Worm (Caenorhabditis elegans) whole organism, L4 larva: ENCODE results near the gene F34H10.3.

Experiments used
- D1046.2 ChIP-seq: fragments of 200-800 bp; sonication (Bioruptor generic); IDR thresholded peaks from 2 replicates; pipeline ENCODE4 v1.3.6; 2022; ENCODE audit warnings: missing genetic modification characterization, missing compliant biosample characterization
- F10B5.3 ChIP-seq: sonication (generic microtip); optimal IDR thresholded peaks from 2 replicates; lab custom pipeline; 2016; ENCODE audit warnings: mild to moderate bottlenecking, missing genetic modification characterization, missing compliant biosample characterization
- F26F4.8 ChIP-seq: fragments of 200-800 bp; sonication (Bioruptor generic); conservative IDR thresholded peaks from 2 replicates; pipeline ENCODE4 v1.3.6; 2022; ENCODE audit warnings: missing genetic modification characterization, missing compliant biosample characterization
- F37D6.2 ChIP-seq: sonication (generic microtip); optimal IDR thresholded peaks from 2 replicates; lab custom pipeline; 2016; ENCODE audit warnings: mild to moderate bottlenecking, missing genetic modification characterization, missing compliant biosample characterization
- F49E8.2 ChIP-seq: sonication (generic microtip); optimal IDR thresholded peaks from 2 replicates; lab custom pipeline; 2016; ENCODE audit warnings: missing compliant biosample characterization, mild to moderate bottlenecking, missing genetic modification characterization, borderline replicate concordance
- R02D3.7 ChIP-seq: fragments of 150-350 bp; sonication (generic microtip); optimal IDR thresholded peaks from 3 replicates; lab custom pipeline; 2014; ENCODE audit warnings: missing biosample characterization, missing genetic modification characterization
- Y5F2A.4 ChIP-seq: fragments of 200-800 bp; sonication (Bioruptor generic); optimal IDR thresholded peaks from 2 replicates; lab custom pipeline; 2018; ENCODE audit warnings: mild to moderate bottlenecking, missing genetic modification characterization, missing compliant biosample characterization
- Y75B8A.6 ChIP-seq: fragments of 200-800 bp; sonication (Bioruptor generic); IDR thresholded peaks from 2 replicates; pipeline ENCODE4 v1.3.6; 2022; ENCODE audit warnings: missing genetic modification reagents, missing genetic modification characterization, missing compliant biosample characterization
- ZK337.2 ChIP-seq: fragments of 200-800 bp; sonication (Bioruptor generic); IDR thresholded peaks from 2 replicates; pipeline ENCODE4 v1.3.6; 2022; ENCODE audit warnings: missing genetic modification reagents, missing genetic modification characterization, missing compliant biosample characterization
- aha-1 ChIP-seq: fragments of 150-350 bp; peaks from one replicate; lab custom pipeline; 2014; ENCODE audit warnings: missing biosample characterization, missing genetic modification characterization
- aly-2 ChIP-seq: sonication (generic microtip); optimal IDR thresholded peaks from 2 replicates; lab custom pipeline; 2018; ENCODE audit warnings: missing biosample characterization, missing genetic modification characterization
- arid-1 ChIP-seq: fragments of 200-800 bp; sonication (Bioruptor generic); conservative IDR thresholded peaks from 2 replicates; pipeline ENCODE4 v1.3.6; 2022; ENCODE audit warnings: missing genetic modification reagents, missing genetic modification characterization, missing compliant biosample characterization
- ceh-28 ChIP-seq: fragments of 150-350 bp; optimal IDR thresholded peaks from 2 replicates; lab custom pipeline; 2014; ENCODE audit warnings: missing biosample characterization, missing genetic modification reagents, missing genetic modification characterization
- ceh-62 ChIP-seq: sonication (generic microtip); optimal IDR thresholded peaks from 2 replicates; lab custom pipeline; 2017; ENCODE audit warnings: missing biosample characterization, missing genetic modification characterization
- ceh-82 ChIP-seq: sonication (generic microtip); optimal IDR thresholded peaks from 2 replicates; lab custom pipeline; 2017; ENCODE audit warnings: missing biosample characterization, missing genetic modification characterization
- daf-12 ChIP-seq: fragments of 150-350 bp; optimal IDR thresholded peaks from 2 replicates; lab custom pipeline; 2014; ENCODE audit warnings: missing biosample characterization, missing genetic modification reagents, missing genetic modification characterization
- daf-16 ChIP-seq, 3 experiments: sonication (generic microtip); optimal IDR thresholded peaks; 2 replicates each; lab custom pipeline; 2016 to 2017; ENCODE audit warnings: missing genetic modification characterization in 3 of 3, missing genetic modification reagents in 3 of 3, mild to moderate bottlenecking in 2 of 3, missing compliant biosample characterization in 2 of 3, missing biosample characterization in 1 of 3, moderate library complexity in 1 of 3
- daf-19 ChIP-seq: fragments of 200-800 bp; sonication (Bioruptor generic); conservative IDR thresholded peaks from 2 replicates; pipeline ENCODE4 v1.3.6; 2022; ENCODE audit warnings: missing genetic modification characterization, missing compliant biosample characterization
- duxl-1 ChIP-seq: sonication (generic microtip); optimal IDR thresholded peaks from 2 replicates; lab custom pipeline; 2016; ENCODE audit warnings: mild to moderate bottlenecking, missing genetic modification characterization, moderate library complexity, missing compliant biosample characterization; ENCODE audit not compliant: poor library complexity
- egl-43 ChIP-seq: fragments of 200-800 bp; sonication (Bioruptor generic); IDR thresholded peaks from 2 replicates; pipeline ENCODE4 v1.3.6; 2022; ENCODE audit warnings: missing genetic modification reagents, missing genetic modification characterization, missing compliant biosample characterization
- fkh-10 ChIP-seq: fragments of 150-350 bp; optimal IDR thresholded peaks from 2 replicates; lab custom pipeline; 2014; ENCODE audit warnings: missing biosample characterization, missing genetic modification reagents, missing genetic modification characterization
- hif-1 ChIP-seq, 2 experiments: sonication (generic microtip); optimal IDR thresholded peaks; 2 replicates each; lab custom pipeline; 2016 to 2017; ENCODE audit warnings: missing compliant biosample characterization in 2 of 2, missing genetic modification characterization in 2 of 2, missing genetic modification reagents in 2 of 2, missing genotype in 2 of 2, mild to moderate bottlenecking in 1 of 2
- lim-7 ChIP-seq: fragments of 200-800 bp; sonication (Bioruptor generic); IDR thresholded peaks from 2 replicates; pipeline ENCODE4 v1.3.6; 2022; ENCODE audit warnings: missing genetic modification characterization, missing compliant biosample characterization
- lin-13 ChIP-seq: fragments of 150-350 bp; optimal IDR thresholded peaks from 2 replicates; lab custom pipeline; 2014; ENCODE audit warnings: missing biosample characterization, missing genetic modification reagents, missing genetic modification characterization
- lin-39 ChIP-seq: fragments of 150-350 bp; optimal IDR thresholded peaks from 2 replicates; lab custom pipeline; 2014; ENCODE audit warnings: missing biosample characterization, missing genetic modification reagents, missing genetic modification characterization
- madf-9 ChIP-seq: fragments of 200-800 bp; sonication (Bioruptor generic); conservative IDR thresholded peaks from 2 replicates; pipeline ENCODE4 v1.3.6; 2022; ENCODE audit warnings: missing genetic modification reagents, missing genetic modification characterization, missing compliant biosample characterization
- mxl-2 ChIP-seq: fragments of 200-800 bp; sonication (Bioruptor generic); conservative IDR thresholded peaks from 2 replicates; pipeline ENCODE4 v1.3.6; 2022; ENCODE audit warnings: missing genetic modification reagents, missing genetic modification characterization, missing compliant biosample characterization
- mxl-3 ChIP-seq: fragments of 200-800 bp; sonication (Bioruptor generic); optimal IDR thresholded peaks from 2 replicates; lab custom pipeline; 2018; ENCODE audit warnings: mild to moderate bottlenecking, missing genetic modification characterization, missing compliant biosample characterization
- nhr-11 ChIP-seq: fragments of 150-350 bp; optimal IDR thresholded peaks from 2 replicates; lab custom pipeline; 2014; ENCODE audit warnings: missing biosample characterization, missing genetic modification characterization
- nhr-28 ChIP-seq: fragments of 150-350 bp; optimal IDR thresholded peaks from 2 replicates; lab custom pipeline; 2014; ENCODE audit warnings: missing biosample characterization, missing genetic modification characterization
- nhr-6 ChIP-seq: fragments of 150-350 bp; optimal IDR thresholded peaks from 2 replicates; lab custom pipeline; 2014; ENCODE audit warnings: missing biosample characterization, missing genetic modification characterization
- nhr-77 ChIP-seq: fragments of 150-350 bp; optimal IDR thresholded peaks from 2 replicates; lab custom pipeline; 2014; ENCODE audit warnings: missing biosample characterization, missing genetic modification characterization
- snpc-1.2 ChIP-seq: fragments of 200-800 bp; sonication (Bioruptor generic); IDR thresholded peaks from 2 replicates; pipeline ENCODE4 v1.3.6; 2022; ENCODE audit warnings: missing genetic modification reagents, missing genetic modification characterization, missing compliant biosample characterization
- spr-3 ChIP-seq: fragments of 200-800 bp; sonication (Bioruptor generic); optimal IDR thresholded peaks from 2 replicates; lab custom pipeline; 2018; ENCODE audit warnings: mild to moderate bottlenecking, missing genetic modification characterization, missing compliant biosample characterization
- tra-1 ChIP-seq: fragments of 200-800 bp; sonication (Bioruptor generic); IDR thresholded peaks from 2 replicates; pipeline ENCODE4 v1.3.6; 2022; ENCODE audit warnings: missing genetic modification reagents, missing genetic modification characterization, missing compliant biosample characterization
- unc-62 ChIP-seq, 3 experiments: fragments of 150-350 bp in 1 of 3; sonication (generic microtip); optimal IDR thresholded peaks in 2 of 3; peaks in 1 of 3; 1 replicate in 1 of 3; 2 replicates in 2 of 3; lab custom pipeline; 2014 to 2017; ENCODE audit warnings: missing biosample characterization in 3 of 3, missing genetic modification characterization in 3 of 3, missing genetic modification reagents in 3 of 3, missing genotype in 1 of 3
- zag-1 ChIP-seq: fragments of 150-350 bp; optimal IDR thresholded peaks from 2 replicates; lab custom pipeline; 2014; ENCODE audit warnings: missing biosample characterization, missing genetic modification characterization
- zip-11 ChIP-seq: fragments of 200-800 bp; sonication (Bioruptor generic); IDR thresholded peaks from 2 replicates; pipeline ENCODE4 v1.3.6; 2022; ENCODE audit warnings: missing genetic modification characterization, missing compliant biosample characterization

The F34H10.3 gene

DNA sequence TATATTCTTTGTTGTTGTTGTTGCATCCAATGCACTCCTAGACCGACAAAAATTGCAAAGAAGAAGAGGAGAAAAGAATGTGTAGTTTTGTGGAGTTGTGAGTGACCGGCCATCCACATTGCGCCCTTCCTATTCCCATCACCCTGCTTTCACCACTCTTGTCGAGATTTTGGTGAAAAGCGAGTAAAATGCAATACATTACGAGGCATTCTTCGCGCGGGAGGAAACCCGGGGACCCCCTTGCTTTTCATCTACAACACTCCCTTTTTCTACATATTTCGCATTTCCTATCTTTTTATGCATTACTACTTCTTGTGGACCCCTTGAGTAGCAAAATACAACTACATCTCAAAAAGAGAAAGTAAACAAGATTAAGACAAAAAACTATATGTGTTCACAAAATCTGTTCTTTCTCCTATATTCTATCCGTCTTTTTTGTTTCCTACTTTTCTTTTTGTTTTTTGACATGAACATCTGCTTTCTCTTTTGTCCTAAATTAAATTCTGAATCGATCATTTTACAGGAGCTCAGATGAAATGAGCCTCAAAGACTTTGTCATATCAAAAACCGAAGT is 24.7 kb downstream of the F34H10.3 start, which contains the start of gene C11E4.6:
C11E4.6 (plus strand) TSS at position 524 of the 574 bp plus-strand sequence.
- TF ChIP-seq fkh-10: peak; percentile 80
- TF ChIP-seq duxl-1 (tag; lab: Kevin White, UChicago): no peak

DNA sequence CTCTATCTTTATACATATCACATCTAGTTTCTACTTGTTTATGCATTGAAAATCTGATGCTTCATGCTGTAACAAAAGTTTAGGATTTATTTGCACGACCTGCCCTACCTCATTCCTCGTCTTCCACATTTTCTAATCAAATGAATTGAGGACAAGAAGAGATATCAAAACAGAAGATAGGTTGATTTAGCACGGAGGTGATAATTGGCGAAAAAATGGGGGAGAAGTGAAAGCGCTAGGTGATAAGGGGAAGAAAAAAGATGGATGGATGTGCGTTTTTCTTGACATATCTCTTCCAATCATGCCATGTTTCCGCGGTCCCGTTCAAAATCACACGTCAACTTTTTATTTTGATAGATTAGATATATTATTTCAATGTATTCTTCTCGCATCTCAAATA is 26.7 kb downstream of the F34H10.3 start:
- TF ChIP-seq R02D3.7 (tag; lab: Kevin White, UChicago): no peak
- TF ChIP-seq Y5F2A.4 (GFP tag; lab: Kevin White, UChicago): no peak
- TF ChIP-seq mxl-3 (GFP tag; lab: Kevin White, UChicago): no peak
- TF ChIP-seq F26F4.8: no peak
- TF ChIP-seq snpc-1.2 (GFP tag; lab: Robert Waterston, UW): no peak
- TF ChIP-seq tra-1: 0 out of 2 replicates have a peak, but pooled peaks have one; percentile 8
- no peak for TF ChIP-seq lin-13 (GFP tag; lab: Kevin White, UChicago)
- TF ChIP-seq madf-9 (GFP tag; lab: Robert Waterston, UW): no peak
- no peak for TF ChIP-seq lim-7 (GFP tag; lab: Robert Waterston, UW)
- TF ChIP-seq egl-43 (GFP tag; lab: Robert Waterston, UW): no peak
- no peak for TF ChIP-seq daf-19 (GFP tag; lab: Robert Waterston, UW)
- TF ChIP-seq mxl-2 (GFP tag; lab: Robert Waterston, UW): no peak
- no peak for TF ChIP-seq daf-12 (tag; lab: Kevin White, UChicago)
- no peak for TF ChIP-seq arid-1 (GFP tag; lab: Robert Waterston, UW)
- TF ChIP-seq Y75B8A.6 (GFP tag; lab: Robert Waterston, UW): no peak
- no peak for TF ChIP-seq lin-39 (tag; lab: Kevin White, UChicago)
- TF ChIP-seq F49E8.2 (tag; lab: Kevin White, UChicago): no peak
- TF ChIP-seq nhr-77 (tag; lab: Kevin White, UChicago): no peak
- TF ChIP-seq ceh-62 (tag; lab: Kevin White, UChicago): no peak
- TF ChIP-seq F10B5.3 (tag; lab: Kevin White, UChicago): no peak
- TF ChIP-seq nhr-28 (tag; lab: Kevin White, UChicago): peak; percentile 32
- TF ChIP-seq nhr-11: peak; percentile 29
- TF ChIP-seq spr-3 (GFP tag; lab: Kevin White, UChicago): no peak
- TF ChIP-seq nhr-6 (tag; lab: Kevin White, UChicago): no peak
- TF ChIP-seq ceh-28 (tag; lab: Kevin White, UChicago): no peak
- TF ChIP-seq zag-1 (tag; lab: Kevin White, UChicago): no peak
- no peak for TF ChIP-seq ZK337.2 (GFP tag; lab: Robert Waterston, UW)
- no peak for TF ChIP-seq F37D6.2 (tag; lab: Kevin White, UChicago)
- TF ChIP-seq aly-2 (tag; lab: Kevin White, UChicago): no peak
- no peak for TF ChIP-seq zip-11 (GFP tag; lab: Robert Waterston, UW)
- no peak for TF ChIP-seq ceh-82 (tag; lab: Kevin White, UChicago)
- TF ChIP-seq daf-16 (GFP tag; optimal IDR thresholded peaks at IDR 0.05; lab: Kevin White, UChicago): peak in 1 of 2 experiments; percentile 7
- TF ChIP-seq daf-16 (tag; optimal IDR thresholded peaks at IDR 0.05; lab: Kevin White, UChicago): no peak
- no peak for TF ChIP-seq D1046.2 (GFP tag; lab: Robert Waterston, UW)
- peak; percentile 38 for TF ChIP-seq aha-1 (tag; lab: Kevin White, UChicago)

ce11 chrX:9603180-9603579 is 31.6 kb downstream of the F34H10.3 start:
- no peak for TF ChIP-seq hif-1 (tag; optimal IDR thresholded peaks at IDR 0.05; lab: Kevin White, UChicago)
- peak in 1 of 2 experiments; percentile 96 for TF ChIP-seq unc-62 (GFP tag; optimal IDR thresholded peaks at IDR 0.05 in 1 of 2; lab: Kevin White, UChicago)
- TF ChIP-seq unc-62 (tag; optimal IDR thresholded peaks at IDR 0.05; lab: Kevin White, UChicago): no peak
- no peak for TF ChIP-seq nhr-11
- TF ChIP-seq duxl-1 (tag; lab: Kevin White, UChicago): no peak
